Fruit fly (Drosophila melanogaster) whole organism, wandering third instar larva: ENCODE results near the gene Phf7.

Experiments used
- GATAd ChIP-seq: sonication (Bioruptor generic); optimal IDR thresholded peaks from 2 replicates; lab custom pipeline; 2016; ENCODE audit warnings: missing biosample characterization, missing genetic modification characterization
- dsf ChIP-seq: sonication (Bioruptor generic); optimal IDR thresholded peaks from 2 replicates; lab custom pipeline; 2016; ENCODE audit warnings: missing biosample characterization, missing genetic modification characterization, borderline replicate concordance
- sage ChIP-seq: fragments of 200-800 bp; sonication (Bioruptor generic); optimal IDR thresholded peaks from 2 replicates; lab custom pipeline; 2016; ENCODE audit warnings: missing biosample characterization, mild to moderate bottlenecking, missing genetic modification characterization

dm6 chrX:20140710-20141109 is 24.9 kb downstream of the Phf7 start, which contains the start of gene CG34332:
- TF ChIP-seq dsf (GFP tag; lab: Kevin White, UChicago) = no peak
- TF ChIP-seq GATAd (GFP tag; lab: Kevin White, UChicago) = no peak
- TF ChIP-seq sage (GFP tag; lab: Kevin White, UChicago) = no peak
